Fruit fly (Drosophila melanogaster): ENCODE data around the gene CG14669.

Gene CG14669

dm6 chr3R:5497600-5497999 is 83.3 kb downstream of the CG14669 start:
- TF ChIP-seq Crg-1 (GFP tag; optimal IDR thresholded peaks at IDR 0.05) (no peak), Clk (GFP tag; optimal IDR thresholded peaks at IDR 0.05) (no peak), tj (GFP tag; optimal IDR thresholded peaks at IDR 0.05) (no peak), cic (GFP tag; optimal IDR thresholded peaks at IDR 0.05) (no peak), CG33017 (tag; optimal IDR thresholded peaks at IDR 0.05) (no peak), Hr96 (GFP tag; optimal IDR thresholded peaks at IDR 0.05) (no peak)

- TF ChIP-seq Clk (GFP tag; optimal IDR thresholded peaks at IDR 0.05): no peak
- no peak for TF ChIP-seq bab1 (GFP tag; optimal IDR thresholded peaks at IDR 0.05)
- TF ChIP-seq Crg-1 (GFP tag; optimal IDR thresholded peaks at IDR 0.05): no peak
- TF ChIP-seq CG1620 (GFP tag; optimal IDR thresholded peaks at IDR 0.05): no peak
- TF ChIP-seq CG7101 (tag; optimal IDR thresholded peaks at IDR 0.05): no peak
- TF ChIP-seq kay (GFP tag; ENCODE audit: borderline replicate concordance): no peak
- TF ChIP-seq cnc (optimal IDR thresholded peaks at IDR 0.05): no peak
- no peak for TF ChIP-seq CG14711 (tag; optimal IDR thresholded peaks at IDR 0.05)
- TF ChIP-seq Hr96 (GFP tag; optimal IDR thresholded peaks at IDR 0.05): no peak
- no peak for TF ChIP-seq CG5204 (GFP tag; optimal IDR thresholded peaks at IDR 0.05)
- no peak for TF ChIP-seq pad (GFP tag; optimal IDR thresholded peaks at IDR 0.05)
- TF ChIP-seq toe (GFP tag; optimal IDR thresholded peaks at IDR 0.05): no peak
- TF ChIP-seq tj (GFP tag; optimal IDR thresholded peaks at IDR 0.05): no peak
- no peak for TF ChIP-seq Mnt (GFP tag; optimal IDR thresholded peaks at IDR 0.05)
- no peak for TF ChIP-seq cic (GFP tag; optimal IDR thresholded peaks at IDR 0.05)
- no peak for TF ChIP-seq CG11617 (GFP tag; optimal IDR thresholded peaks at IDR 0.05)
- TF ChIP-seq CG33017 (tag; optimal IDR thresholded peaks at IDR 0.05): no peak
Observed at dm6 chr3R:5502646-5503045, 88.3 kb downstream of the CG14669 start, which contains the start of gene NKCC. NKCC (minus strand) TSS chr3R:5502702.

- TF ChIP-seq CG11617 (GFP tag; optimal IDR thresholded peaks at IDR 0.05) (no peak), CG12768 (GFP tag; optimal IDR thresholded peaks at IDR 0.05) (peak; percentile 6), Clk (GFP tag; optimal IDR thresholded peaks at IDR 0.05) (no peak), cic (GFP tag; optimal IDR thresholded peaks at IDR 0.05) (peak; percentile 53)
Observed at dm6 chr3R:5503789-5504387, 89.6 kb downstream of the CG14669 start.
